Fruit fly (Drosophila melanogaster) whole organism, embryonic: Measurements from ENCODE around the gene PNKP.

Experiments
- Awh ChIP-seq: fragments of 200-800 bp; sonication (Bioruptor generic); IDR thresholded peaks from 2 replicates; pipeline ENCODE4, ENCODE4 v1.3.6; 2022; ENCODE audit warnings: missing biosample characterization, missing genetic modification characterization
- Bgb ChIP-seq: fragments of 200-800 bp; sonication (Bioruptor generic); IDR thresholded peaks from 2 replicates; pipeline ENCODE4 v1.3.6; 2022; ENCODE audit warnings: missing biosample characterization, missing genetic modification characterization; ENCODE audit not compliant: partially characterized antibody
- CG12236 ChIP-seq: fragments of 200-800 bp; sonication (Bioruptor generic); optimal IDR thresholded peaks from 2 replicates; lab custom pipeline; 2016; ENCODE audit warnings: missing biosample characterization, missing genetic modification characterization
- CG12391 ChIP-seq: fragments of 200-800 bp; sonication (Bioruptor generic); optimal IDR thresholded peaks from 3 replicates; lab custom pipeline; 2018; ENCODE audit warnings: missing biosample characterization, mild to moderate bottlenecking, missing genetic modification characterization, moderate library complexity
- CG15601 ChIP-seq: fragments of 200-800 bp; sonication (Bioruptor generic); optimal IDR thresholded peaks from 3 replicates; lab custom pipeline; 2019; ENCODE audit warnings: missing biosample characterization, mild to moderate bottlenecking, missing genetic modification characterization, moderate library complexity
- CG16813 ChIP-seq: fragments of 200-800 bp; sonication (Bioruptor generic); IDR thresholded peaks from 3 replicates; pipeline ENCODE4 v1.3.6; 2022; ENCODE audit warnings: missing biosample characterization, missing genetic modification characterization; ENCODE audit not compliant: partially characterized antibody
- CG17186 ChIP-seq: fragments of 200-800 bp; sonication (Bioruptor generic); optimal IDR thresholded peaks from 3 replicates; lab custom pipeline; 2017; ENCODE audit warnings: missing biosample characterization, missing genetic modification reagents, missing genetic modification characterization
- CG17361 ChIP-seq: fragments of 200-800 bp; sonication (Bioruptor generic); IDR thresholded peaks from 3 replicates; pipeline ENCODE4 v1.3.6; 2022; ENCODE audit warnings: missing biosample characterization, missing genetic modification characterization
- CG18262 ChIP-seq: fragments of 200-800 bp; optimal IDR thresholded peaks from 3 replicates; lab custom pipeline; 2019; ENCODE audit warnings: missing biosample characterization, mild to moderate bottlenecking, missing genetic modification characterization, moderate library complexity
- CG18764 ChIP-seq: fragments of 200-800 bp; sonication (Bioruptor generic); optimal IDR thresholded peaks from 3 replicates; lab custom pipeline; 2016; ENCODE audit warnings: missing biosample characterization, missing genetic modification characterization
- CG30403 ChIP-seq: fragments of 200-800 bp; sonication (Bioruptor generic); optimal IDR thresholded peaks from 3 replicates; lab custom pipeline; 2016; ENCODE audit warnings: missing biosample characterization, missing genetic modification characterization
- CG34224 ChIP-seq: fragments of 200-800 bp; sonication (Bioruptor generic); IDR thresholded peaks from 3 replicates; pipeline ENCODE4 v1.3.6; 2022; ENCODE audit warnings: missing biosample characterization, missing genetic modification characterization; ENCODE audit not compliant: partially characterized antibody
- CG3847 ChIP-seq: fragments of 200-800 bp; sonication (Bioruptor generic); IDR thresholded peaks from 2 replicates; pipeline ENCODE4 v1.3.6; 2022; ENCODE audit warnings: missing biosample characterization, missing genetic modification characterization
- CG4617 ChIP-seq: fragments of 200-800 bp; sonication (Bioruptor generic); optimal IDR thresholded peaks from 3 replicates; lab custom pipeline; 2016; ENCODE audit warnings: missing biosample characterization, missing genetic modification characterization, borderline replicate concordance
- CG7786 ChIP-seq: fragments of 200-800 bp; sonication (Bioruptor generic); optimal IDR thresholded peaks from 2 replicates; lab custom pipeline; 2016; ENCODE audit warnings: missing biosample characterization, missing genetic modification characterization
- CG7963 ChIP-seq: fragments of 200-800 bp; sonication (Bioruptor generic); IDR thresholded peaks from 3 replicates; pipeline ENCODE4 v1.3.6; 2022; ENCODE audit warnings: missing biosample characterization, missing genetic modification characterization; ENCODE audit not compliant: partially characterized antibody
- CG9609 ChIP-seq: fragments of 200-800 bp; sonication (Bioruptor generic); optimal IDR thresholded peaks from 3 replicates; lab custom pipeline; 2016; ENCODE audit warnings: missing biosample characterization, missing genetic modification characterization
- CoRest ChIP-seq: fragments of 200-800 bp; sonication (Bioruptor generic); optimal IDR thresholded peaks from 3 replicates; lab custom pipeline; 2018; ENCODE audit warnings: missing biosample characterization, mild to moderate bottlenecking, missing genetic modification characterization, moderate library complexity
- Dll ChIP-seq: fragments of 200-800 bp; sonication (Bioruptor generic); IDR thresholded peaks from 4 replicates; pipeline ENCODE4 v1.3.6; 2022; ENCODE audit warnings: missing biosample characterization, missing genetic modification characterization; ENCODE audit not compliant: partially characterized antibody
- Doc3 ChIP-seq: fragments of 200-800 bp; sonication (Bioruptor generic); IDR thresholded peaks from 3 replicates; pipeline ENCODE4 v1.3.6; 2022; ENCODE audit warnings: missing biosample characterization, missing genetic modification characterization; ENCODE audit not compliant: partially characterized antibody
- Ets97D ChIP-seq: fragments of 200-800 bp; sonication (Bioruptor generic); optimal IDR thresholded peaks from 3 replicates; lab custom pipeline; 2016; ENCODE audit warnings: missing biosample characterization, missing genetic modification characterization
- HmgD ChIP-seq: fragments of 200-800 bp; sonication (Bioruptor generic); optimal IDR thresholded peaks from 3 replicates; lab custom pipeline; 2016; ENCODE audit warnings: missing biosample characterization, missing genetic modification characterization
- Hmr ChIP-seq: fragments of 200-800 bp; sonication (Bioruptor generic); optimal IDR thresholded peaks from 3 replicates; lab custom pipeline; 2017; ENCODE audit warnings: mild to moderate bottlenecking, missing biosample characterization, missing genetic modification reagents, missing genetic modification characterization
- Myb ChIP-seq: fragments of 200-800 bp; sonication (Bioruptor generic); optimal IDR thresholded peaks from 2 replicates; lab custom pipeline; 2016; ENCODE audit warnings: missing biosample characterization, missing genetic modification characterization
- Side ChIP-seq: fragments of 200-800 bp; sonication (Bioruptor generic); optimal IDR thresholded peaks from 2 replicates; lab custom pipeline; 2016; ENCODE audit warnings: missing biosample characterization, missing genetic modification characterization
- Stat92E ChIP-seq, 3 experiments: fragments of >200 bp in 2 of 3; fragments of 200-800 bp in 1 of 3; sonication (Bioruptor generic) in 1 of 3; optimal IDR thresholded peaks; 2 replicates each; lab custom pipeline; 2017 to 2019; ENCODE audit warnings: missing biosample characterization in 3 of 3, missing genetic modification characterization in 3 of 3, mild to moderate bottlenecking in 1 of 3, moderate library complexity in 1 of 3
- Trl ChIP-seq, 3 experiments: fragments of >200 bp in 2 of 3; fragments of 200-800 bp in 1 of 3; sonication (Bioruptor generic) in 1 of 3; optimal IDR thresholded peaks; 2 replicates in 1 of 3; 3 replicates in 2 of 3; lab custom pipeline; 2016 to 2017; ENCODE audit warnings: missing biosample characterization in 1 of 3, missing genetic modification characterization in 1 of 3
- abd-A ChIP-seq: fragments of 200-800 bp; sonication (Bioruptor generic); optimal IDR thresholded peaks from 3 replicates; lab custom pipeline; 2019; ENCODE audit warnings: missing biosample characterization, mild to moderate bottlenecking, missing genetic modification characterization, moderate library complexity
- bab2 ChIP-seq: fragments of 200-800 bp; sonication (Bioruptor generic); optimal IDR thresholded peaks from 2 replicates; lab custom pipeline; 2016; ENCODE audit warnings: missing biosample characterization, missing genetic modification characterization
- bcd ChIP-seq: fragments of 200-800 bp; sonication (Bioruptor generic); optimal IDR thresholded peaks from 2 replicates; lab custom pipeline; 2017; ENCODE audit warnings: missing biosample characterization, mild to moderate bottlenecking, missing genetic modification characterization
- bigmax ChIP-seq: fragments of 200-800 bp; sonication (Bioruptor generic); optimal IDR thresholded peaks from 2 replicates; lab custom pipeline; 2018; ENCODE audit warnings: missing biosample characterization, mild to moderate bottlenecking, missing genetic modification characterization
- chn ChIP-seq: fragments of 200-800 bp; sonication (Bioruptor generic); optimal IDR thresholded peaks from 2 replicates; lab custom pipeline; 2016; ENCODE audit warnings: missing biosample characterization, missing genetic modification characterization
- danr ChIP-seq: fragments of 200-800 bp; sonication (Bioruptor generic); IDR thresholded peaks from 2 replicates; pipeline ENCODE4 v1.3.6; 2022; ENCODE audit warnings: missing biosample characterization, missing genetic modification characterization
- dm ChIP-seq: fragments of 200-800 bp; sonication (Bioruptor generic); optimal IDR thresholded peaks from 3 replicates; lab custom pipeline; 2016; ENCODE audit warnings: missing biosample characterization, missing genetic modification characterization
- dmrt99B ChIP-seq: fragments of 200-800 bp; sonication (Bioruptor generic); optimal IDR thresholded peaks from 2 replicates; lab custom pipeline; 2018; ENCODE audit warnings: missing biosample characterization, mild to moderate bottlenecking, missing genetic modification characterization, moderate library complexity
- emc ChIP-seq: fragments of 200-800 bp; sonication (Bioruptor generic); optimal IDR thresholded peaks from 2 replicates; lab custom pipeline; 2016; ENCODE audit warnings: missing biosample characterization, missing genetic modification characterization
- eve ChIP-seq, 2 experiments: fragments of >200 bp; optimal IDR thresholded peaks; 2 replicates each; lab custom pipeline; 2017; ENCODE audit warnings: missing biosample characterization in 2 of 2, missing genetic modification characterization in 2 of 2
- fd96Cb ChIP-seq: fragments of 200-800 bp; sonication (Bioruptor generic); optimal IDR thresholded peaks from 2 replicates; lab custom pipeline; 2018; ENCODE audit warnings: missing biosample characterization, mild to moderate bottlenecking, missing genetic modification characterization, moderate library complexity
- ftz-f1 ChIP-seq: fragments of 200-800 bp; sonication (Bioruptor generic); optimal IDR thresholded peaks from 2 replicates; lab custom pipeline; 2016; ENCODE audit warnings: missing biosample characterization, missing genetic modification characterization
- fu2 ChIP-seq: fragments of 200-800 bp; sonication (Bioruptor generic); optimal IDR thresholded peaks from 2 replicates; lab custom pipeline; 2016; ENCODE audit warnings: missing biosample characterization, missing genetic modification characterization
- gfzf ChIP-seq: fragments of 200-800 bp; sonication (Bioruptor generic); optimal IDR thresholded peaks from 2 replicates; lab custom pipeline; 2016; ENCODE audit warnings: missing biosample characterization, mild to moderate bottlenecking, missing genetic modification characterization, moderate library complexity
- hb ChIP-seq: fragments of 200-800 bp; sonication (Bioruptor generic); IDR thresholded peaks from 3 replicates; pipeline ENCODE4 v1.3.6; 2022; ENCODE audit warnings: missing biosample characterization, missing genetic modification characterization; ENCODE audit not compliant: partially characterized antibody
- mld ChIP-seq: fragments of 200-800 bp; sonication (Bioruptor generic); IDR thresholded peaks from 3 replicates; pipeline ENCODE4 v1.3.6; 2022; ENCODE audit warnings: missing biosample characterization, missing genetic modification characterization; ENCODE audit not compliant: partially characterized antibody
- sob ChIP-seq: fragments of 200-800 bp; sonication (Bioruptor generic); IDR thresholded peaks from 2 replicates; pipeline ENCODE4 v1.3.6; 2022; ENCODE audit warnings: missing biosample characterization, missing genetic modification characterization
- unpg ChIP-seq: fragments of 200-800 bp; sonication (Bioruptor generic); optimal IDR thresholded peaks from 3 replicates; lab custom pipeline; 2018; ENCODE audit warnings: missing biosample characterization, mild to moderate bottlenecking, missing genetic modification characterization, moderate library complexity

PNKP gene

dm6 chr3R:8306188-8306926, 37.0 kb downstream of the PNKP start (continued):
- 0 out of 2 replicates have a peak, but pooled peaks have one; percentile 13 for TF ChIP-seq Awh

- TF ChIP-seq gfzf (GFP tag; lab: Kevin White, UChicago) (peak; percentile 56), eve (GFP tag; optimal IDR thresholded peaks at IDR 0.05; lab: Kevin White, UChicago) (no peak), CoRest (tag; lab: Kevin White, UChicago) (peak; percentile 55), Doc3 (GFP tag; lab: Robert Waterston, UW) (peak; percentile 68; the same call in 2 of the 3 replicates), CG12391 (peak; percentile 46), CG9609 (GFP tag; lab: Kevin White, UChicago) (peak; percentile 59), dm (GFP tag; lab: Kevin White, UChicago) (peak; percentile 41), Dll (GFP tag; lab: Robert Waterston, UW) (peak; percentile 85), bigmax (GFP tag; lab: Kevin White, UChicago) (peak; percentile 50), danr (GFP tag; lab: Robert Waterston, UW) (no peak), bcd (GFP tag; lab: Kevin White, UChicago) (peak; percentile 23), chn (GFP tag; lab: Kevin White, UChicago) (peak; percentile 43), abd-A (tag; lab: Kevin White, UChicago) (no peak), sob (GFP tag; lab: Robert Waterston, UW) (peak; percentile 68), CG3847 (GFP tag; lab: Robert Waterston, UW) (peak; percentile 80), unpg (GFP tag; lab: Kevin White, UChicago) (no peak), CG7963 (GFP tag; lab: Robert Waterston, UW) (peak; percentile 91), hb (GFP tag; lab: Robert Waterston, UW) (peak; percentile 80), CG15601 (peak; percentile 59), dmrt99B (tag; lab: Kevin White, UChicago) (no peak), CG18262 (no peak), CG12236 (no peak), Bgb (GFP tag; lab: Robert Waterston, UW) (peak; percentile 88), Stat92E (GFP tag; optimal IDR thresholded peaks at IDR 0.05; lab: Kevin White, UChicago) (peak in 1 of 3 experiments; percentile 86), CG17186 (peak; percentile 16), Side (GFP tag; lab: Kevin White, UChicago) (peak; percentile 26), ftz-f1 (GFP tag; lab: Kevin White, UChicago) (no peak), fu2 (GFP tag; lab: Kevin White, UChicago) (no peak), Trl (optimal IDR thresholded peaks at IDR 0.05; lab: Kevin White, UChicago) (no peak), Trl (GFP tag; optimal IDR thresholded peaks at IDR 0.05; lab: Kevin White, UChicago) (peak; percentile 63), emc (GFP tag; lab: Kevin White, UChicago) (no peak), CG17361 (GFP tag; lab: Robert Waterston, UW) (0 out of 3 replicates have a peak, but pooled peaks have one; percentile 21), CG34224 (GFP tag; lab: Robert Waterston, UW) (peak; percentile 89), CG7786 (GFP tag; lab: Kevin White, UChicago) (peak; percentile 47), fd96Cb (tag; lab: Kevin White, UChicago) (no peak), Ets97D (peak; percentile 87), CG18764 (GFP tag; lab: Kevin White, UChicago) (no peak), CG16813 (peak; percentile 81), Hmr (GFP tag; lab: Kevin White, UChicago) (peak; percentile 77), HmgD (GFP tag; lab: Kevin White, UChicago) (peak; percentile 81), Myb (peak; percentile 78), bab2 (GFP tag; lab: Kevin White, UChicago) (peak; percentile 41), CG30403 (GFP tag; lab: Kevin White, UChicago) (peak; percentile 56), CG4617 (GFP tag; lab: Kevin White, UChicago) (peak; percentile 83), mld (GFP tag; lab: Robert Waterston, UW) (peak; percentile 88)
Observed at dm6 chr3R:8305110-8305509, 38.2 kb downstream of the PNKP start, which contains the start of gene Sgt1. TSS of gene Sgt1 (minus strand) at chr3R:8305274.
